Worm (Caenorhabditis elegans) whole organism, mixed stage, embryonic: ENCODE results near the gene C50C3.1.

Experiments
- ceh-43 ChIP-seq: fragments of 200-800 bp; sonication (Bioruptor generic); optimal IDR thresholded peaks from 2 replicates; lab custom pipeline; 2018; ENCODE audit warnings: mild to moderate bottlenecking, missing genetic modification characterization, moderate library complexity, missing compliant biosample characterization
- cnd-1 ChIP-seq: fragments of 200-800 bp; sonication (Bioruptor generic); optimal IDR thresholded peaks from 2 replicates; lab custom pipeline; 2018; ENCODE audit warnings: mild to moderate bottlenecking, missing genetic modification characterization, missing compliant biosample characterization
- elt-1 ChIP-seq: sonication (generic microtip); optimal IDR thresholded peaks from 2 replicates; lab custom pipeline; 2017; ENCODE audit warnings: missing genetic modification characterization, mild to moderate bottlenecking, missing compliant biosample characterization, antibody characterized with exemption, moderate library complexity, borderline replicate concordance; ENCODE audit not compliant: insufficient read depth
- flh-1 ChIP-seq: fragments of 200-800 bp; sonication (Bioruptor generic); optimal IDR thresholded peaks from 2 replicates; lab custom pipeline; 2018; ENCODE audit warnings: mild to moderate bottlenecking, missing genetic modification characterization, moderate library complexity, missing compliant biosample characterization
- nhr-28 ChIP-seq: fragments of 150-350 bp; optimal IDR thresholded peaks from 2 replicates; lab custom pipeline; 2014; ENCODE audit warnings: missing biosample characterization, missing genetic modification characterization
- nhr-76 ChIP-seq: sonication (generic microtip); optimal IDR thresholded peaks from 2 replicates; lab custom pipeline; 2017; ENCODE audit warnings: missing biosample characterization, missing genetic modification characterization
- pha-4 ChIP-seq: fragments of 150-350 bp; optimal IDR thresholded peaks from 2 replicates; lab custom pipeline; 2018; ENCODE audit warnings: missing biosample characterization, missing genetic modification reagents, missing genetic modification characterization

- TF ChIP-seq elt-1 (tag; lab: Kevin White, UChicago) (no peak), nhr-28 (tag; lab: Kevin White, UChicago) (no peak), nhr-76 (tag; lab: Kevin White, UChicago) (no peak), ceh-43 (GFP tag; lab: Kevin White, UChicago) (no peak), flh-1 (GFP tag; lab: Kevin White, UChicago) (no peak), pha-4 (tag; lab: Kevin White, UChicago) (no peak), cnd-1 (tag; lab: Kevin White, UChicago) (no peak)
These were observed 47.2 kb upstream of the C50C3.1 start, which contains the start of the genes C14B9.8 and mrpl-18 for ce11 chrIII:8144574-8145065.
